Worm (Caenorhabditis elegans): Measurements from ENCODE around the gene Y43D4A.2.
"Not testable (repeated sequence)": the region's sequence is repeated elsewhere in the genome, so short reads cannot be mapped to it uniquely, and the experiment has no call there.

The Y43D4A.2 gene

ce11 chrIV:16722616-16723015 is 33.1 kb downstream of the Y43D4A.2 start, which contains the start of gene Y51H4A.23:
TSS of gene Y51H4A.23 (plus strand) at chrIV:16722916.
- TF ChIP-seq pha-4, egl-27, mml-1 (tag; optimal IDR thresholded peaks at IDR 0.05): not testable (repeated sequence)

DNA sequence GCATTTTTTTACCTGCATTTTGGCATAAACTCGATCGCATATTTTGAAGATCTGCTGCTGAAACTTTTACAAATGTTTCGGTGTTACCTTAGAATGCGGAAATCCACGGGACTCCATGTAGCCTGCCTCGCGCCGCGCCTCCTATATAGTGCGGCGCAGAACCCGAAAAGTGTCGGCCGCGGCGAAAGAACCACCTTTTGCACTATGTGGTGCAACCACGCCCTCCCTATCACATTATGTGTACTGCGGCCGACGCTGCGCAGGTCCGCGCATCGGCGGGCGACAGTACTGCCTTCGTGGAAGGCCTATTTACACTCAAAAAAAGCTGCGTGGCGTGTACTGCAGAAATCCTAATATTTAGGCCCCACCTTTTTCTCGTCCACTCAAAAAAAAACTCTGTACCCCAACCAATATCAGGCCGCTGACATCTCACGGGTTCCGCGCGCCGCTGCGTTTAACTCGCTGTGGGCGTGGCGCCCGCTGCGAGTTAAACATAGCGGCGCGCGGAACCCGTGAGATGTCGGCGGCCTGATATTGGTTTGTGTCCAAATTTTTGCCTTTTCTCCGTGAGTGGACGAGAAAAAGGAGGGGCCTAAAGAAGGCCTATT is 33.6 kb downstream of the Y43D4A.2 start:
- TF ChIP-seq fkh-10 (GFP tag; optimal IDR thresholded peaks at IDR 0.05) (no peak), tbx-2 (tag; optimal IDR thresholded peaks at IDR 0.05) (no peak), lin-15B (tag; optimal IDR thresholded peaks at IDR 0.05) (no peak), egl-27 (tag; optimal IDR thresholded peaks at IDR 0.05) (no peak), nhr-23 (tag; optimal IDR thresholded peaks at IDR 0.05) (no peak), sea-2 (GFP tag; optimal IDR thresholded peaks at IDR 0.05) (no peak), ztf-11 (tag; optimal IDR thresholded peaks at IDR 0.05) (no peak), eor-1 (tag; optimal IDR thresholded peaks at IDR 0.05) (no peak), snpc-4 (tag; optimal IDR thresholded peaks at IDR 0.05) (no peak), mml-1 (tag; optimal IDR thresholded peaks at IDR 0.05) (no peak), nhr-25 (tag; optimal IDR thresholded peaks at IDR 0.05) (no peak), pha-4 (tag; optimal IDR thresholded peaks at IDR 0.05) (no peak), skn-1 (tag; optimal IDR thresholded peaks at IDR 0.05) (no peak), R02D3.7 (tag; optimal IDR thresholded peaks at IDR 0.05) (no peak), unc-39 (tag; optimal IDR thresholded peaks at IDR 0.05) (no peak), elt-3 (tag; optimal IDR thresholded peaks at IDR 0.05) (no peak)

DNA sequence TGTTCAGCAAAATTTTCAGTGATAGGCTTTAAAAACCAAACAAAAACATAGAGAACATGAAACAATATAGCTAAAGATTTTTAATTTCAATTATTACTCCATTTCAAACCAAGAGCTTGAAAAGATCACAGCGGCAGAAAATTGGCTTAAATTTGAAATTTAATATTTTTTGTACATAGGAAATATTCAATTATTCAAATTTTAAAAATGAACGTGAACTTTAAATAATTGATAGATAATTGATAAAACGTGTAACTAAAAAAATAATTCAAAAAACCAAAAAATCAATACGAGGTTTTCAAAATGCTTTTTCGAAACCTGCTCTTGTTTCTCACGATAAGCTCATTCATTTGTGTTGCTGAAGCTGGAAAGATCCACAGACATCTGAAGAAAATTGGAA is 35.3 kb downstream of the Y43D4A.2 start, which contains the start of gene Y51H4A.22:
Y51H4A.22 (plus strand) TSS at position 301 of the 400 bp plus-strand sequence.
- TF ChIP-seq nfya-1 (tag; optimal IDR thresholded peaks at IDR 0.05; ENCODE audit: insufficient read depth) (no peak), nhr-23 (tag; optimal IDR thresholded peaks at IDR 0.05) (no peak), nhr-11 (tag; optimal IDR thresholded peaks at IDR 0.05) (no peak), ama-1 (optimal IDR thresholded peaks at IDR 0.05) (no peak), ZK546.5 (tag; optimal IDR thresholded peaks at IDR 0.05) (no peak), nhr-43 (tag; optimal IDR thresholded peaks at IDR 0.05; ENCODE audit: poor library complexity, severe bottlenecking) (no peak), ceh-28 (tag; optimal IDR thresholded peaks at IDR 0.05) (no peak), tbx-2 (tag; optimal IDR thresholded peaks at IDR 0.05) (no peak), nhr-12 (tag; optimal IDR thresholded peaks at IDR 0.05) (no peak), pha-4 (tag; optimal IDR thresholded peaks at IDR 0.05) (no peak), ceh-9 (tag; optimal IDR thresholded peaks at IDR 0.05) (no peak), pqm-1 (tag; optimal IDR thresholded peaks at IDR 0.05) (no peak), lsy-12 (tag; optimal IDR thresholded peaks at IDR 0.05) (no peak), mdl-1 (tag; optimal IDR thresholded peaks at IDR 0.05) (no peak), skn-1 (tag; optimal IDR thresholded peaks at IDR 0.05) (no peak), ceh-16 (tag; optimal IDR thresholded peaks at IDR 0.05) (no peak), egl-5 (tag; optimal IDR thresholded peaks at IDR 0.05) (no peak), sea-2 (GFP tag; optimal IDR thresholded peaks at IDR 0.05) (no peak), lin-15B (tag; optimal IDR thresholded peaks at IDR 0.05) (no peak), R02D3.7 (tag; optimal IDR thresholded peaks at IDR 0.05) (no peak)

ce11 chrIV:16718651-16719050 is 37.0 kb downstream of the Y43D4A.2 start:
- TF ChIP-seq elt-3 (tag; optimal IDR thresholded peaks at IDR 0.05) (no peak), hmg-11 (tag; optimal IDR thresholded peaks at IDR 0.05) (no peak), nhr-237 (tag; optimal IDR thresholded peaks at IDR 0.05) (no peak), ama-1 (optimal IDR thresholded peaks at IDR 0.05) (no peak), mdl-1 (tag; optimal IDR thresholded peaks at IDR 0.05) (no peak)

DNA sequence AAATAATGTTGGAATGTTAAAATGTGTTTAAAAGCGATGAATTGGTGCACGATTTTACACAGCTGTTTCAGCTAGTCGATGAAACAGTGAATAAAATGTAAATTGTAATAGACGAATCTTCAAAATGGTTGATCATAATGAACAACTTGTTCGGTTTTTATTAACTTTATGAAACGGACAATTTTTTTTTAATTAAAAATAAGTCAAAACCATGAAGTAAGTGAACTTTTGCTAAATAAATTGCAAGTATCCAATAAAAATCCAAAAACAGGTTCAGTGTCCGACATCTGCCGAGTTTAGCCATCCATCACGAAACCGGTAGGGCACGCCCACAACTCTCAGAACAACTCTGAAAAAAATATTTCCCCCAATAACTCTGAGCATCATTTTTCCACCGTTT is 45.4 kb downstream of the Y43D4A.2 start:
- TF ChIP-seq nhr-43 (tag; optimal IDR thresholded peaks at IDR 0.05; ENCODE audit: poor library complexity, severe bottlenecking) (no peak), nhr-12 (tag; optimal IDR thresholded peaks at IDR 0.05) (no peak), fos-1 (tag; optimal IDR thresholded peaks at IDR 0.05) (no peak), snpc-4 (tag; optimal IDR thresholded peaks at IDR 0.05) (no peak), nhr-25 (tag; optimal IDR thresholded peaks at IDR 0.05) (no peak), ceh-28 (tag; optimal IDR thresholded peaks at IDR 0.05) (no peak), hmg-11 (tag; optimal IDR thresholded peaks at IDR 0.05) (no peak), elt-1 (tag; optimal IDR thresholded peaks at IDR 0.05) (no peak), nhr-237 (tag; optimal IDR thresholded peaks at IDR 0.05) (no peak), fkh-2 (tag; optimal IDR thresholded peaks at IDR 0.05) (no peak), pqm-1 (tag; optimal IDR thresholded peaks at IDR 0.05) (no peak), elt-2 (tag; optimal IDR thresholded peaks at IDR 0.05) (no peak), ceh-16 (tag; optimal IDR thresholded peaks at IDR 0.05) (no peak), skn-1 (tag; optimal IDR thresholded peaks at IDR 0.05) (no peak), unc-62 (GFP tag; optimal IDR thresholded peaks at IDR 0.05) (no peak), ceh-9 (tag; optimal IDR thresholded peaks at IDR 0.05) (no peak), nhr-76 (tag; optimal IDR thresholded peaks at IDR 0.05) (no peak)

Measured in whole organism, L3 larva.